Worm (Caenorhabditis elegans) whole organism, L3 larva: Measurements from ENCODE around the gene mvb-12.

Experiments
- fkh-10 ChIP-seq: sonication (generic microtip); optimal IDR thresholded peaks from 2 replicates; lab custom pipeline; 2017; ENCODE audit warnings: missing biosample characterization, missing genetic modification reagents, missing genetic modification characterization
- fos-1 ChIP-seq: fragments of 150-350 bp; optimal IDR thresholded peaks from 2 replicates; lab custom pipeline; 2014; ENCODE audit warnings: missing biosample characterization, missing genetic modification characterization
- nhr-12 ChIP-seq: fragments of 150-350 bp; optimal IDR thresholded peaks from 2 replicates; lab custom pipeline; 2014; ENCODE audit warnings: missing biosample characterization, missing genetic modification characterization
- nhr-237 ChIP-seq: fragments of 150-350 bp; optimal IDR thresholded peaks from 2 replicates; lab custom pipeline; 2014; ENCODE audit warnings: missing biosample characterization, missing genetic modification characterization
- nhr-28 ChIP-seq: fragments of 150-350 bp; optimal IDR thresholded peaks from 2 replicates; lab custom pipeline; 2014; ENCODE audit warnings: missing biosample characterization, missing genetic modification characterization
- nhr-67 ChIP-seq: fragments of 150-350 bp; optimal IDR thresholded peaks from 2 replicates; lab custom pipeline; 2014; ENCODE audit warnings: missing biosample characterization, missing genetic modification characterization
- unc-62 ChIP-seq: fragments of 150-350 bp; sonication (generic microtip); optimal IDR thresholded peaks from 4 replicates; lab custom pipeline; 2014; ENCODE audit warnings: missing biosample characterization, missing genetic modification reagents, missing genetic modification characterization

DNA sequence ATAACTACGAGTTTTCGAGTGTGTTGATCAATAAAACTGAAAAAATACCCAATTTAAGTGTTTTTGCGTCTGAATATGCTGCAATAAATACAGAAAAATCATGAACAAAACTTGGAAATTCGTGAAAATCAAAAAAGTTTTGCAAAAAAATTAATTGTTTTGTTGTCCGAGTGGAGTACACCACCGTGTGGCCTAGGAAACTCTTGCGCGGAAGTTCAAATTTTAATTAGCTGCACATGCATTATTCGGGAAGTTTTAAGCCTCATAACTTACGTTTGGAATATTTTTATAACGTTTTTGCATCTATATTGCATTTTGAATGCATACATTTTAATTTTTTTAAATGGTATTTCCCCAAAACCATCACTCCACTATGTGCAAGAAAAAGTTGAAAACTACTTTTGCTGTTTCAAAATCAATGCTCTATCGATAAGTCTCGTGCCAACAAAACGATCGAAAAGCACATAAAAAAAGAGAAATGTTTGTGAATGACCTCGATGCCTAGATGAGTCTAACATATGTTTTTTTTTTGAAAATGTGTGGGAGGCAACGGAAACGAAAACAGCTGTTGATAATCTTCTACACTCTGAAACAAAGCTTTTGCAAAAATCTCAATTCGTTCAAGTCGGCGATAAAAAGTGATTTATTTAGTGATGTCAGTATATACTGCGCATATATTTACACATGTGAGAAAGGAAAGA lies 13.8 kb upstream of the mvb-12 start:
- TF ChIP-seq nhr-12 (tag; lab: Kevin White, UChicago) (no peak), fkh-10 (no peak), nhr-28 (tag; lab: Kevin White, UChicago) (no peak), unc-62 (GFP tag; lab: Kevin White, UChicago) (no peak), nhr-67 (no peak), fos-1 (tag; lab: Kevin White, UChicago) (no peak), nhr-237 (tag; lab: Kevin White, UChicago) (no peak)
